Fruit fly (Drosophila melanogaster): ENCODE data around the gene Aven.

The Aven gene

dm6 chrX:12669659-12670488, 40.4 kb upstream of the Aven start (continued):
- TF ChIP-seq CG34406 (GFP tag; optimal IDR thresholded peaks at IDR 0.05) = peak; percentile 63
- TF ChIP-seq fkh (GFP tag; optimal IDR thresholded peaks at IDR 0.05) = peak; percentile 1
- TF ChIP-seq CG16779 (tag; optimal IDR thresholded peaks at IDR 0.05) = peak; percentile 35
- peak; percentile 69 for TF ChIP-seq Eip75B (GFP tag; optimal IDR thresholded peaks at IDR 0.05)
- peak; percentile 68 for TF ChIP-seq CG8632 (GFP tag; optimal IDR thresholded peaks at IDR 0.05)
- TF ChIP-seq Sox15 (GFP tag; optimal IDR thresholded peaks at IDR 0.05) = peak; percentile 63
- TF ChIP-seq eg (GFP tag; IDR thresholded peaks at IDR 0.05) = peak; percentile 86
- peak; percentile 74 to 87 for TF ChIP-seq ss (GFP tag; optimal IDR thresholded peaks at IDR 0.05)
- peak; percentile 81 for TF ChIP-seq CG6808 (GFP tag; optimal IDR thresholded peaks at IDR 0.05)
- peak; percentile 72 for TF ChIP-seq CG10631 (GFP tag; optimal IDR thresholded peaks at IDR 0.05)
- peak; percentile 71 for TF ChIP-seq cyc (GFP tag; optimal IDR thresholded peaks at IDR 0.05)
- TF ChIP-seq CG11902 (GFP tag; optimal IDR thresholded peaks at IDR 0.05) = peak; percentile 57
- peak; percentile 81 for TF ChIP-seq OdsH (GFP tag; optimal IDR thresholded peaks at IDR 0.05)
- TF ChIP-seq dsx (GFP tag; optimal IDR thresholded peaks at IDR 0.05; ENCODE audit: poor library complexity, severe bottlenecking) = peak; percentile 91
- peak; percentile 81 for TF ChIP-seq CG3919 (GFP tag; optimal IDR thresholded peaks at IDR 0.05)
- peak; percentile 74 for TF ChIP-seq CG32006 (GFP tag; optimal IDR thresholded peaks at IDR 0.05)
- peak; percentile 40 for TF ChIP-seq Lpt (GFP tag; optimal IDR thresholded peaks at IDR 0.05)
- peak; percentile 29 for TF ChIP-seq CG6854 (GFP tag; optimal IDR thresholded peaks at IDR 0.05)
- peak; percentile 51 to 72 for TF ChIP-seq salr (GFP tag; optimal IDR thresholded peaks at IDR 0.05)
- TF ChIP-seq Blimp-1 (GFP tag; optimal IDR thresholded peaks at IDR 0.05) = peak; percentile 63
- TF ChIP-seq CG11762 (GFP tag; optimal IDR thresholded peaks at IDR 0.05; ENCODE audit: insufficient read depth) = peak; percentile 53
- peak; percentile 80 for TF ChIP-seq Met (GFP tag; optimal IDR thresholded peaks at IDR 0.05)
- peak; percentile 71 for TF ChIP-seq Sox14 (GFP tag; optimal IDR thresholded peaks at IDR 0.05)
- peak; percentile 97 for TF ChIP-seq vri (GFP tag; optimal IDR thresholded peaks at IDR 0.05)
- peak; percentile 14 for TF ChIP-seq Eip93F (GFP tag; optimal IDR thresholded peaks at IDR 0.05)
- TF ChIP-seq spab (GFP tag; optimal IDR thresholded peaks at IDR 0.05) = peak; percentile 58
- TF ChIP-seq CG8119 (GFP tag; IDR thresholded peaks at IDR 0.05) = peak; percentile 66; the same call in 2 of the 3 replicates
- TF ChIP-seq CG15336 (GFP tag; IDR thresholded peaks at IDR 0.05) = peak; percentile 84
- TF ChIP-seq CG7368 (GFP tag; optimal IDR thresholded peaks at IDR 0.05) = peak; percentile 57
- TF ChIP-seq CG10669 (GFP tag; optimal IDR thresholded peaks at IDR 0.05) = peak; percentile 72
- peak; percentile 63 for TF ChIP-seq CG9139 (GFP tag; optimal IDR thresholded peaks at IDR 0.05)

dm6 chrX:12668723-12669122, 39.3 kb upstream of the Aven start:
- peak; percentile 32 for TF ChIP-seq fkh (GFP tag; optimal IDR thresholded peaks at IDR 0.05)
- TF ChIP-seq Met (GFP tag; optimal IDR thresholded peaks at IDR 0.05) = no peak
- TF ChIP-seq dsx (GFP tag; optimal IDR thresholded peaks at IDR 0.05; ENCODE audit: poor library complexity, severe bottlenecking) = no peak
- no peak for TF ChIP-seq achi (GFP tag; optimal IDR thresholded peaks at IDR 0.05)
- peak; percentile 98 for TF ChIP-seq svp (GFP tag)
- no peak for TF ChIP-seq CG3032 (tag; optimal IDR thresholded peaks at IDR 0.05)
- TF ChIP-seq CG11762 (GFP tag; optimal IDR thresholded peaks at IDR 0.05; ENCODE audit: insufficient read depth) = no peak
- TF ChIP-seq ss (GFP tag; optimal IDR thresholded peaks at IDR 0.05) = no peak
- no peak for TF ChIP-seq Sox102F (GFP tag; optimal IDR thresholded peaks at IDR 0.05)
- TF ChIP-seq CG31627 (GFP tag; optimal IDR thresholded peaks at IDR 0.05) = no peak
- no peak for TF ChIP-seq net (GFP tag; optimal IDR thresholded peaks at IDR 0.05)
- no peak for TF ChIP-seq Gug (GFP tag; IDR thresholded peaks at IDR 0.05)
- TF ChIP-seq Hr38 (GFP tag; optimal IDR thresholded peaks at IDR 0.05) = no peak
- no peak for TF ChIP-seq CG6792 (GFP tag; optimal IDR thresholded peaks at IDR 0.05)
- TF ChIP-seq CG11294 (GFP tag; IDR thresholded peaks at IDR 0.05) = no peak
- TF ChIP-seq Lpt (GFP tag; optimal IDR thresholded peaks at IDR 0.05) = no peak
- TF ChIP-seq CG8119 (GFP tag; IDR thresholded peaks at IDR 0.05) = no peak
- TF ChIP-seq Ets21C (GFP tag; optimal IDR thresholded peaks at IDR 0.05) = no peak
- TF ChIP-seq acj6 (GFP tag; optimal IDR thresholded peaks at IDR 0.05) = no peak
- TF ChIP-seq esn (GFP tag; optimal IDR thresholded peaks at IDR 0.05) = no peak
- no peak for TF ChIP-seq CG10631 (GFP tag; optimal IDR thresholded peaks at IDR 0.05)
- peak; percentile 51 for TF ChIP-seq vri (GFP tag; optimal IDR thresholded peaks at IDR 0.05)
- TF ChIP-seq CG15336 (GFP tag; IDR thresholded peaks at IDR 0.05) = no peak
- TF ChIP-seq CG3919 (GFP tag; optimal IDR thresholded peaks at IDR 0.05) = no peak

Data from whole organism, prepupa.